Worm (Caenorhabditis elegans) whole organism, L3 larva: ENCODE data around the gene T04C12.9.

Source experiments
- ZK546.5 ChIP-seq: sonication (generic microtip); optimal IDR thresholded peaks from 2 replicates; lab custom pipeline; 2017; ENCODE audit warnings: missing biosample characterization, missing genetic modification characterization
- jun-1 ChIP-seq: fragments of 150-350 bp; optimal IDR thresholded peaks from 2 replicates; lab custom pipeline; 2014; ENCODE audit warnings: missing biosample characterization, missing genetic modification reagents, missing genetic modification characterization
- mdl-1 ChIP-seq: fragments of 150-350 bp; optimal IDR thresholded peaks from 2 replicates; lab custom pipeline; 2014; ENCODE audit warnings: missing biosample characterization, missing genetic modification characterization
- mml-1 ChIP-seq: fragments of 150-350 bp; sonication (generic microtip); optimal IDR thresholded peaks from 3 replicates; lab custom pipeline; 2014; ENCODE audit warnings: missing biosample characterization, missing genetic modification characterization
- ztf-11 ChIP-seq: fragments of 150-350 bp; optimal IDR thresholded peaks from 2 replicates; lab custom pipeline; 2014; ENCODE audit warnings: missing biosample characterization, missing genetic modification characterization

ce11 chrV:11013179-11013578, 49.8 kb downstream of the T04C12.9 start:
- TF ChIP-seq ztf-11 (tag; lab: Kevin White, UChicago): no peak
- no peak for TF ChIP-seq jun-1 (tag; lab: Kevin White, UChicago)
- TF ChIP-seq mdl-1 (tag; lab: Kevin White, UChicago): no peak
- TF ChIP-seq ZK546.5 (tag; lab: Kevin White, UChicago): no peak
- TF ChIP-seq mml-1 (tag; lab: Kevin White, UChicago): no peak
